Worm (Caenorhabditis elegans) whole organism, L3 larva: ENCODE results near the gene rnp-7.
A peak's percentile ranks its signal among the peaks of the same experiment; 100 is the strongest.

ENCODE experiments used
- aly-2 ChIP-seq: fragments of 150-350 bp; optimal IDR thresholded peaks from 2 replicates; lab custom pipeline; 2014; ENCODE audit warnings: missing biosample characterization, missing genetic modification characterization
- ceh-9 ChIP-seq: sonication (generic microtip); optimal IDR thresholded peaks from 2 replicates; lab custom pipeline; 2018; ENCODE audit warnings: missing biosample characterization, missing genetic modification characterization
- egl-5 ChIP-seq: fragments of 150-350 bp; optimal IDR thresholded peaks from 2 replicates; lab custom pipeline; 2017; ENCODE audit warnings: missing biosample characterization, missing genetic modification reagents, missing genetic modification characterization, inconsistent platforms
- elt-2 ChIP-seq: sonication (generic microtip); optimal IDR thresholded peaks from 2 replicates; lab custom pipeline; 2016; ENCODE audit warnings: missing genetic modification reagents, mild to moderate bottlenecking, missing genetic modification characterization, missing compliant biosample characterization
- elt-3 ChIP-seq, 3 experiments: fragments of 150-350 bp in 1 of 3; sonication (generic microtip) in 2 of 3; optimal IDR thresholded peaks; 2 replicates in 2 of 3; 4 replicates in 1 of 3; lab custom pipeline; 2014 to 2017; ENCODE audit warnings: missing biosample characterization in 3 of 3, missing genetic modification characterization in 3 of 3
- eor-1 ChIP-seq, 2 experiments: fragments of 150-350 bp; optimal IDR thresholded peaks; 2 replicates each; lab custom pipeline; 2014 to 2018; ENCODE audit warnings: missing biosample characterization in 2 of 2, missing genetic modification characterization in 2 of 2
- jun-1 ChIP-seq: fragments of 150-350 bp; optimal IDR thresholded peaks from 2 replicates; lab custom pipeline; 2014; ENCODE audit warnings: missing biosample characterization, missing genetic modification reagents, missing genetic modification characterization
- nhr-11 ChIP-seq: fragments of 150-350 bp; optimal IDR thresholded peaks from 2 replicates; lab custom pipeline; 2014; ENCODE audit warnings: missing biosample characterization, missing genetic modification characterization
- nhr-12 ChIP-seq: fragments of 150-350 bp; optimal IDR thresholded peaks from 2 replicates; lab custom pipeline; 2014; ENCODE audit warnings: missing biosample characterization, missing genetic modification characterization
- nhr-23 ChIP-seq: fragments of 150-350 bp; optimal IDR thresholded peaks from 2 replicates; lab custom pipeline; 2014; ENCODE audit warnings: missing biosample characterization, missing genetic modification reagents, missing genetic modification characterization
- nhr-237 ChIP-seq: fragments of 150-350 bp; optimal IDR thresholded peaks from 2 replicates; lab custom pipeline; 2014; ENCODE audit warnings: missing biosample characterization, missing genetic modification characterization
- nhr-76 ChIP-seq: fragments of 150-350 bp; sonication (generic microtip); optimal IDR thresholded peaks from 5 replicates; lab custom pipeline; 2014; ENCODE audit warnings: missing biosample characterization, missing genetic modification characterization

rnp-7 gene

ce11 chrIII:7114952-7115488, 45.9 kb downstream of the rnp-7 start, which contains the start of gene nhr-10:
nhr-10 (minus strand) TSS chrIII:7115438.
- TF ChIP-seq nhr-11 (tag; lab: Kevin White, UChicago), result peak; percentile 77
- TF ChIP-seq ceh-9 (tag; lab: Kevin White, UChicago), result no peak
- TF ChIP-seq elt-3 (tag; optimal IDR thresholded peaks at IDR 0.05; lab: Kevin White, UChicago), result no peak

ce11 chrIII:7112285-7112684, 48.7 kb downstream of the rnp-7 start:
- TF ChIP-seq elt-2 (no peak), nhr-23 (no peak)

ce11 chrIII:7111793-7112192, 49.2 kb downstream of the rnp-7 start, which contains the start of gene B0280.7:
B0280.7 (minus strand) TSS chrIII:7111893.
- TF ChIP-seq nhr-12 (tag; lab: Kevin White, UChicago) (no peak), eor-1 (tag; optimal IDR thresholded peaks at IDR 0.05; lab: Kevin White, UChicago) (no peak), nhr-76 (tag; lab: Kevin White, UChicago) (no peak), aly-2 (no peak), jun-1 (tag; lab: Kevin White, UChicago) (no peak), egl-5 (tag; lab: Kevin White, UChicago) (no peak), elt-3 (tag; optimal IDR thresholded peaks at IDR 0.05; lab: Kevin White, UChicago) (no peak), nhr-237 (tag; lab: Kevin White, UChicago) (no peak)
- TF ChIP-seq, all 47 proteins: peak for 0
